Fruit fly (Drosophila melanogaster): Measurements from ENCODE around the gene AOX1.

DNA sequence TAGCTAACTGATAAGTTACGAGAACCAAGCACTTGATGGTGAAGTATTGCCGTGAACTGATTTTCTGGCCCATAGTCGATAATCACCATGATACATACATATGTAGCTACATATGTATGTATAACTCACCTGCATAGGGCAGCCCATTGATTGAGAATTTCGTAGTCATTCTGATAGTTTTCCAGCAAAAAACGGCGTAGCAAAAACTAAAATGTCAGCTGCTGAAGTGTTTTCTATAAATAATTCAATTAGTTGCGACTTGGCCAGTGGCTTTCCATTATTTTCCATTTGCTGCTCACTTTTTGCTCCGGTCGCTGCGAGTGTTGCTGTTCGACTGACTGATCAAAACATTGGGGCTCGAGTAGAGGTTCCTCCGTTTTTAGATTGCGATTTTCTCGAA, 10.1 kb upstream of the AOX1 start:
- no peak for TF ChIP-seq psq (optimal IDR thresholded peaks at IDR 0.05)
- no peak for TF ChIP-seq usp (GFP tag; optimal IDR thresholded peaks at IDR 0.05)
